Worm (Caenorhabditis elegans) whole organism, L3 larva: ENCODE results near the gene acs-5.

Source experiments
- R02D3.7 ChIP-seq: fragments of 150-350 bp; optimal IDR thresholded peaks from 2 replicates; lab custom pipeline; 2014; ENCODE audit warnings: missing biosample characterization, missing genetic modification characterization
- ZK546.5 ChIP-seq: sonication (generic microtip); optimal IDR thresholded peaks from 2 replicates; lab custom pipeline; 2017; ENCODE audit warnings: missing biosample characterization, missing genetic modification characterization
- aly-2 ChIP-seq: fragments of 150-350 bp; optimal IDR thresholded peaks from 2 replicates; lab custom pipeline; 2014; ENCODE audit warnings: missing biosample characterization, missing genetic modification characterization
- ama-1 ChIP-seq: fragments of 150-350 bp; optimal IDR thresholded peaks from 2 replicates; lab custom pipeline; 2018
- ceh-16 ChIP-seq: sonication (generic microtip); optimal IDR thresholded peaks from 2 replicates; lab custom pipeline; 2017; ENCODE audit warnings: missing biosample characterization, missing genetic modification characterization
- ceh-28 ChIP-seq: fragments of 150-350 bp; optimal IDR thresholded peaks from 2 replicates; lab custom pipeline; 2014; ENCODE audit warnings: missing biosample characterization, missing genetic modification reagents, missing genetic modification characterization
- ceh-82 ChIP-seq: fragments of 150-350 bp; optimal IDR thresholded peaks from 2 replicates; lab custom pipeline; 2014; ENCODE audit warnings: missing biosample characterization, missing genetic modification characterization
- ceh-9 ChIP-seq: sonication (generic microtip); optimal IDR thresholded peaks from 2 replicates; lab custom pipeline; 2018; ENCODE audit warnings: missing biosample characterization, missing genetic modification characterization
- daf-12 ChIP-seq: fragments of 150-350 bp; optimal IDR thresholded peaks from 2 replicates; lab custom pipeline; 2014; ENCODE audit warnings: missing biosample characterization, missing genetic modification reagents, missing genetic modification characterization
- egl-5 ChIP-seq: fragments of 150-350 bp; optimal IDR thresholded peaks from 2 replicates; lab custom pipeline; 2017; ENCODE audit warnings: missing biosample characterization, missing genetic modification reagents, missing genetic modification characterization, inconsistent platforms
- elt-1 ChIP-seq: fragments of 150-350 bp; optimal IDR thresholded peaks from 2 replicates; lab custom pipeline; 2014; ENCODE audit warnings: missing biosample characterization, missing genetic modification characterization
- eor-1 ChIP-seq, 2 experiments: fragments of 150-350 bp; optimal IDR thresholded peaks; 2 replicates each; lab custom pipeline; 2014 to 2018; ENCODE audit warnings: missing biosample characterization in 2 of 2, missing genetic modification characterization in 2 of 2
- fos-1 ChIP-seq: fragments of 150-350 bp; optimal IDR thresholded peaks from 2 replicates; lab custom pipeline; 2014; ENCODE audit warnings: missing biosample characterization, missing genetic modification characterization
- lsy-12 ChIP-seq: sonication (generic microtip); optimal IDR thresholded peaks from 2 replicates; lab custom pipeline; 2016; ENCODE audit warnings: mild to moderate bottlenecking, missing genetic modification characterization, missing compliant biosample characterization
- mml-1 ChIP-seq: fragments of 150-350 bp; sonication (generic microtip); optimal IDR thresholded peaks from 3 replicates; lab custom pipeline; 2014; ENCODE audit warnings: missing biosample characterization, missing genetic modification characterization
- nhr-12 ChIP-seq: fragments of 150-350 bp; optimal IDR thresholded peaks from 2 replicates; lab custom pipeline; 2014; ENCODE audit warnings: missing biosample characterization, missing genetic modification characterization
- nhr-23 ChIP-seq: fragments of 150-350 bp; optimal IDR thresholded peaks from 2 replicates; lab custom pipeline; 2014; ENCODE audit warnings: missing biosample characterization, missing genetic modification reagents, missing genetic modification characterization
- nhr-25 ChIP-seq: sonication (generic microtip); optimal IDR thresholded peaks from 2 replicates; lab custom pipeline; 2017; ENCODE audit warnings: missing biosample characterization, missing genetic modification characterization
- nhr-43 ChIP-seq: sonication (generic microtip); optimal IDR thresholded peaks from 2 replicates; lab custom pipeline; 2016; ENCODE audit warnings: mild to moderate bottlenecking, missing genetic modification characterization, missing compliant biosample characterization; ENCODE audit not compliant: poor library complexity, severe bottlenecking
- nhr-76 ChIP-seq: fragments of 150-350 bp; sonication (generic microtip); optimal IDR thresholded peaks from 5 replicates; lab custom pipeline; 2014; ENCODE audit warnings: missing biosample characterization, missing genetic modification characterization
- pha-4 ChIP-seq: fragments of 150-350 bp; optimal IDR thresholded peaks from 2 replicates; lab custom pipeline; 2014; ENCODE audit warnings: missing biosample characterization, missing genetic modification reagents, missing genetic modification characterization
- pqm-1 ChIP-seq: fragments of 150-350 bp; optimal IDR thresholded peaks from 2 replicates; lab custom pipeline; 2017; ENCODE audit warnings: missing biosample characterization, missing genetic modification characterization, inconsistent platforms
- sea-2 ChIP-seq: fragments of 150-350 bp; sonication (generic microtip); optimal IDR thresholded peaks from 4 replicates; lab custom pipeline; 2014; ENCODE audit warnings: missing biosample characterization, missing genetic modification reagents, missing genetic modification characterization
- snpc-4 ChIP-seq: fragments of 150-350 bp; optimal IDR thresholded peaks from 2 replicates; lab custom pipeline; 2014; ENCODE audit warnings: missing biosample characterization, missing genetic modification characterization
- tbx-2 ChIP-seq: sonication (generic microtip); optimal IDR thresholded peaks from 2 replicates; lab custom pipeline; 2016; ENCODE audit warnings: mild to moderate bottlenecking, missing genetic modification characterization, missing compliant biosample characterization
- unc-39 ChIP-seq: sonication (generic microtip); optimal IDR thresholded peaks from 4 replicates; lab custom pipeline; 2017; ENCODE audit warnings: missing biosample characterization, missing genetic modification characterization
- ztf-11 ChIP-seq: fragments of 150-350 bp; optimal IDR thresholded peaks from 2 replicates; lab custom pipeline; 2014; ENCODE audit warnings: missing biosample characterization, missing genetic modification characterization

The acs-5 gene

DNA sequence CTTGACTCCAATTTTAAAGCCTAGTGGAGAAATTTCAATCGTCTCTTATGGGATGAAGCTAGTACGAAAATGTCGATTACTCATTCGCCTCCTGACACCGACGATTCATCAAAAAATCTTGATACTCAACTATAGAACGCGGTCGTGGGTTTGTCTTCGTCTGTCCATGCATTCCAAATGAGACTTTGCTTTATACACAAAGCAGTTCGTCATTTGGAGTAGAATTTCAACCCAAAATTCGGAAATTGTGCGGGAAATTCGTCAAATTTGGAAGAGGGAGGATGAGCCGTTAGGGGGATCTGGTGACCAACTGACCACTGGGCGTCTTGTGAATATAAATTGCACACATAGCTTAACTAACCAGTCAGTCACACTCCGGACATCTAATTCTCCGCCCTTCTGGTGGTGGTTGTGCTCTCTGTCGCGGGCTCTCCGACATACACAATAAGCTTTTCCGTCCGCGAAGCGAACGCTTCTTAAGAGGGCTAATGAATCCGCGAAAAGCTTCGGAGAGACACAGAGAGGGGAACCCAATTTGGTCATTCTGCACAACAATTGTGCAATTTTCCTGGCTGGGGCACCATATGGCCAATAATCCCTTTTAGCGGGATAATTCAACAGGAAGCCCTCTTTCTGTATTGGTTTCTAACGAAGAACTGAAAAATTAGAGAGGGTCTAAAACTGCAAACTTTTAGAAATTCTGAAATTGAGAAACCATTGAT, 18.1 kb downstream of the acs-5 start:
- TF ChIP-seq eor-1 (tag; optimal IDR thresholded peaks at IDR 0.05; lab: Kevin White, UChicago) (no peak), ztf-11 (no peak), elt-1 (tag; lab: Kevin White, UChicago) (no peak), nhr-12 (no peak), pqm-1 (no peak), R02D3.7 (tag; lab: Kevin White, UChicago) (no peak)

DNA sequence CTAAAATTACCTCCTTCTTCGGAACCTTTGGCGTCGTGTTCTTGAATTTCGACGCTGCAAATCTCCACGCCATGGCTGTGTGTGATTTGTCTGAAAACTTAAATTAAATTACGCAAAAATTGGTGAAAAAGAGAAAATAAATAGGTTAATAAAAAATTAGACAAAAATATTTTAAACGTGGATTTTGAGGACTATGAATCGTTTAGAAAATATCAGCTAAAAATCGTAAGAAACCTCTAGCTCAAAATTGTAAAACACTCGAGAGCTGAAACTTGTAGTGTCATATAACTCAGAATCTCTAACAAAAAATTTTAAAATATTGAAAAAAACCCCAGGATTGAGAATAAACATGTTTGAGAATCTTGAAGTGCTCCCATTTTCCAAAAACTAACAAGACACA, 19.3 kb downstream of the acs-5 start, which contains the start of gene pod-1:
TSS of gene pod-1 (minus strand) at position 101 of the 400 bp plus-strand sequence.
- no peak for TF ChIP-seq aly-2 (tag; lab: Kevin White, UChicago)
- no peak for TF ChIP-seq nhr-76 (tag; lab: Kevin White, UChicago)

DNA sequence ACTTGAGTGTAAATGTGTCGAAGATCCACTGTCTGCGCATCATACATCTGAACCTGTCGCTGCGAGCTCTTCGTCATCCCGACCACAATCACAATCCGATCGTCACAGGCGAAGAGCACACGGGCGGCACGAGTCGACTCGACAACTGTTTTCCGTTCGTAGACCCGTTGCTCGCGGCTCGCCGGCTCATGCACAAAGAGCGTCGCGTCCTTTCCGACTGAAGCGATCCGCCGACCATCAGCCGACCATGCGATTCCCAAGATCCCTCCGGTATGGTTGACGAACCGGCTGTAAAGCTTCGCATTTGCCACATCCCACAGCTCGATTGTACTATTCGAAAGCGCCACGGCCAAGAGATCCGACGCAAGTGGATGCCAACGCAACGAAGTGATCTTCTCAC, 24.9 kb downstream of the acs-5 start:
- TF ChIP-seq ztf-11 = no peak

DNA sequence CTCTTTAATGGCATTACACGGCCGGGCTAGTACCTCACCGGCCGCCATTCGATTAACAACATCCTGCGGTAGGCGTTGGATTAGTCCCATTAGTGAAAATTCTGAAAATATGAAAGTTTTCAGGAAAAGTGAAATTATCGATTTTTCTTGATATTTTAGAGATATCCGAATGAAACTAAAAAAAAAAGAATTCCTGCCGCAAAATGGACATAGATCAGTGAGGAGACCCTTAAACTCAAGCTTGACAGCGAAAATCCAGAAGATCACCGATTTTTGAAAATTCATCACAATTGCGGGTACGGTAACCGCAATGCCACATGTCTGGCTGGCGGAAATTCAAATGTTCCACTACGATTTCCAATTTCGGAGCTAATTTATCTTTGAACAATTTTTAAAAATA, 28.9 kb downstream of the acs-5 start, which contains the start of gene mlh-1:
TSS of gene mlh-1 (minus strand) at position 101 of the 400 bp plus-strand sequence.
- TF ChIP-seq ceh-9 (tag; lab: Kevin White, UChicago) = no peak
- TF ChIP-seq ZK546.5 (tag; lab: Kevin White, UChicago) = no peak
- peak; percentile 15 for TF ChIP-seq ceh-28
- TF ChIP-seq, all 47 proteins: peak for 1

DNA sequence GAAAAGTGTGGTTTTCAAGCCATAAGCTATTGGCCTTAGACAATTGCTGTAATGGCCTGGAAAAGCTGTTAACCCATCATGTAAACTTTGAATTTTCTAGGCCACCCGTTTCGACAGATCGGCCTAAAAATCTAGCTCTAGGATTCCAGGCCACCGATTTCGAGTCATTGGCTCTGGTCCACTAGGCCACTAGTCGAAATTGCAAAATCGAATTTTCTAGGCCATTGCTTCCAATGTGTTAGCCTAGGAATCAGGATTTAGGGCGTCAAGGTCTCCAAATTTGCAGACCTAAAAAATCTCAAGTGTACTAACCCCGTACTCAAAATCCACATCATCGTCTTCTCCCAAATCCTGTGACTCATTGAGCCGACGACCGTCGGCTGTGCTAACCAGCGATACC, 32.6 kb downstream of the acs-5 start:
- TF ChIP-seq ama-1 (lab: Kevin White, UChicago) (no peak), sea-2 (GFP tag; lab: Kevin White, UChicago) (no peak), nhr-23 (tag; lab: Kevin White, UChicago) (no peak), pha-4 (no peak), fos-1 (tag; lab: Kevin White, UChicago) (no peak), unc-39 (tag; lab: Kevin White, UChicago) (no peak), eor-1 (tag; optimal IDR thresholded peaks at IDR 0.05; lab: Kevin White, UChicago) (no peak), lsy-12 (tag; lab: Kevin White, UChicago) (no peak), ceh-16 (tag; lab: Kevin White, UChicago) (no peak)

DNA sequence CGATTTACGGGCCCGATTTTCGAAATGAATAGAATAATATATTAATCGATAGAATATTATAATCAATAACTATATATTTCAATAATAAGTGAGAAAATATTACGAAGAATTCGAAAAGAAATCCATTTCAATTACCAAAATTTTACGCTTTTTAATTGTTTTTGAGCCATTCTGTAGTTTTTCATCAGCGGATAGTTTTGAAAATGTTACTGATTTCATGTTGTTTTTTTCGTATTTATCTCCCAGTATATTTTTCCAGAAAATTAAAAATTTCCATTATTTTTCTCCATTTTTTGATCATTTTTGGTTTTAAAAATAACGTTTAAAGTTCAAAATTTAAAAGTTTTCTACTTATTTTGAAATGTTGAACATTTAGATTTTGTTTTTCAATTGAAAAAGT, 37.6 kb downstream of the acs-5 start, which contains the start of gene T28A8.3:
TSS of gene T28A8.3 (plus strand) at position 301 of the 400 bp plus-strand sequence.
- TF ChIP-seq ceh-82 (tag; lab: Kevin White, UChicago) = no peak
- no peak for TF ChIP-seq ztf-11
- no peak for TF ChIP-seq nhr-43
- TF ChIP-seq ama-1 (lab: Kevin White, UChicago) = no peak
- no peak for TF ChIP-seq snpc-4
- TF ChIP-seq ceh-9 (tag; lab: Kevin White, UChicago) = no peak
- TF ChIP-seq eor-1 (tag; optimal IDR thresholded peaks at IDR 0.05; lab: Kevin White, UChicago) = no peak

DNA sequence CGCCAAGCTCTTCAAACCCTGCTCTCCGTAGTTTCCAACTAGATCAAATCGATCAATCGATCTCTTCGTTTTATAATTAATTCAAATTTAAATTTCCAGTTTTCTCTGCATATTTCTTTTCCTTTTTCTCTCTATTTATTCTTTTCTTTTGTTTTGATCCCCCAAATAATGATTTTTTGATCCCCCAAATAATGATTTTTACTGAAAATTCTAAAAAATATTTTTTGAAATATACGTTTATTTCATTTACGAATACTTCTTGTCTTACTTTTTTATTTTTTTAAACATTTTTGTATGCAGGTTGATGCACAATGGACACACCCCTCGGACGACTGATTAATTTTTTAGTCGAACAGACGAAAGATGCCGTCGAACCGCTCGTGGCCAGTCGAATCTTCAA, 40.0 kb downstream of the acs-5 start, which contains the start of gene T28A8.4:
TSS of gene T28A8.4 (plus strand) at position 301 of the 400 bp plus-strand sequence.
- no peak for TF ChIP-seq ceh-82 (tag; lab: Kevin White, UChicago)
- no peak for TF ChIP-seq tbx-2 (tag; lab: Kevin White, UChicago)
- no peak for TF ChIP-seq mml-1 (tag; lab: Kevin White, UChicago)
- no peak for TF ChIP-seq ztf-11

DNA sequence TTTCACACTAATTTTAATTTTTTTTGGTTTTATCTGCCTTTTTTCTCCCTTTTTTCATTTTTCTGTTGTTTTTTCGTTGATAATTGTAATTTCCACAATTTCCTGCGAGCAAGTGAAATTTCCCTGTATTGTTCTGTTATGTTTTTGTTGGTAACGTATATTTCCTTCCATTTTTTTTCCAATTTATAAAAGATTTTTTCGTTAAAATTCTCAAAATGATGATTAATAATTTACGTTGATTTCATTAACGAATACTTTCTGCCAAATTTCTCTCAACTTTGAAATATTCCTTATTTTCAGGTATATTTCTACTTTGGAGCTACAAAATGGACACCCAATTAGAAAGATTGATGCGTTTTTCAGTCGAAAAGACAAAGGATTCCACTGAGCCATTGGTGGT, 40.8 kb downstream of the acs-5 start, which contains the start of gene T28A8.8:
TSS of gene T28A8.8 (plus strand) at position 301 of the 400 bp plus-strand sequence.
- TF ChIP-seq egl-5 (tag; lab: Kevin White, UChicago) = no peak
- no peak for TF ChIP-seq daf-12 (tag; lab: Kevin White, UChicago)
- TF ChIP-seq ceh-16 (tag; lab: Kevin White, UChicago) = no peak
- TF ChIP-seq R02D3.7 (tag; lab: Kevin White, UChicago) = no peak
- TF ChIP-seq nhr-76 (tag; lab: Kevin White, UChicago) = no peak
- no peak for TF ChIP-seq eor-1 (tag; optimal IDR thresholded peaks at IDR 0.05; lab: Kevin White, UChicago)
- no peak for TF ChIP-seq pqm-1
- no peak for TF ChIP-seq nhr-25
